Fruit fly (Drosophila melanogaster): ENCODE measurements around the gene CG42699.

The CG42699 gene

dm6 chrX:5818428-5818827 lies 54.1 kb downstream of the CG42699 start, which contains the start of gene CG15765:
Gene CG15765, plus strand, starts transcription at chrX:5818559.
- TF ChIP-seq tj (GFP tag; optimal IDR thresholded peaks at IDR 0.05) (no peak), Clk (GFP tag; optimal IDR thresholded peaks at IDR 0.05) (no peak), CG5204 (GFP tag; optimal IDR thresholded peaks at IDR 0.05) (no peak), toe (GFP tag; optimal IDR thresholded peaks at IDR 0.05) (no peak), ovo (GFP tag; optimal IDR thresholded peaks at IDR 0.05) (no peak), CG12768 (GFP tag; optimal IDR thresholded peaks at IDR 0.05) (no peak), cic (GFP tag; optimal IDR thresholded peaks at IDR 0.05) (no peak), bab1 (GFP tag; optimal IDR thresholded peaks at IDR 0.05) (no peak), CG1620 (GFP tag; optimal IDR thresholded peaks at IDR 0.05) (no peak), Mnt (GFP tag; optimal IDR thresholded peaks at IDR 0.05) (no peak), CG14711 (tag; optimal IDR thresholded peaks at IDR 0.05) (no peak), CG7045 (GFP tag; optimal IDR thresholded peaks at IDR 0.05) (no peak), CG33017 (tag; optimal IDR thresholded peaks at IDR 0.05) (no peak), Hr96 (GFP tag; optimal IDR thresholded peaks at IDR 0.05) (no peak), pad (GFP tag; optimal IDR thresholded peaks at IDR 0.05) (no peak), CG7101 (tag; optimal IDR thresholded peaks at IDR 0.05) (no peak)

dm6 chrX:5819972-5820371 lies 55.6 kb downstream of the CG42699 start:
- TF ChIP-seq CG7101 (tag; optimal IDR thresholded peaks at IDR 0.05), result no peak
- TF ChIP-seq ovo (GFP tag; optimal IDR thresholded peaks at IDR 0.05), result no peak
- TF ChIP-seq pad (GFP tag; optimal IDR thresholded peaks at IDR 0.05), result no peak
- no peak for TF ChIP-seq cnc (optimal IDR thresholded peaks at IDR 0.05)
- TF ChIP-seq CG11617 (GFP tag; optimal IDR thresholded peaks at IDR 0.05), result no peak
- no peak for TF ChIP-seq CG12768 (GFP tag; optimal IDR thresholded peaks at IDR 0.05)
- no peak for TF ChIP-seq CG7045 (GFP tag; optimal IDR thresholded peaks at IDR 0.05)
- no peak for TF ChIP-seq CG1620 (GFP tag; optimal IDR thresholded peaks at IDR 0.05)
- no peak for TF ChIP-seq CG5204 (GFP tag; optimal IDR thresholded peaks at IDR 0.05)
- TF ChIP-seq kay (GFP tag; ENCODE audit: borderline replicate concordance), result no peak
- no peak for TF ChIP-seq Mnt (GFP tag; optimal IDR thresholded peaks at IDR 0.05)
- TF ChIP-seq tj (GFP tag; optimal IDR thresholded peaks at IDR 0.05), result no peak
- no peak for TF ChIP-seq cic (GFP tag; optimal IDR thresholded peaks at IDR 0.05)
- TF ChIP-seq Clk (GFP tag; optimal IDR thresholded peaks at IDR 0.05), result no peak
- TF ChIP-seq toe (GFP tag; optimal IDR thresholded peaks at IDR 0.05), result no peak

Data from whole organism, adult.